Fruit fly (Drosophila melanogaster) whole organism, embryonic: ENCODE data around the gene CG15543.

ENCODE experiments used
- Abd-B ChIP-seq: fragments of 200-800 bp; sonication (Bioruptor generic); optimal IDR thresholded peaks from 2 replicates; lab custom pipeline; 2018; ENCODE audit warnings: missing biosample characterization, mild to moderate bottlenecking, missing genetic modification characterization, moderate library complexity
- CG10209 ChIP-seq: fragments of 200-800 bp; sonication (Bioruptor generic); optimal IDR thresholded peaks from 3 replicates; lab custom pipeline; 2017; ENCODE audit warnings: missing biosample characterization, mild to moderate bottlenecking, missing genetic modification characterization, missing genetic modification reagents
- CG10565 ChIP-seq: fragments of 200-800 bp; sonication (Bioruptor generic); optimal IDR thresholded peaks from 3 replicates; lab custom pipeline; 2016; ENCODE audit warnings: missing biosample characterization, mild to moderate bottlenecking, missing genetic modification characterization
- CG12071 ChIP-seq: fragments of 200-800 bp; sonication (Bioruptor generic); optimal IDR thresholded peaks from 3 replicates; lab custom pipeline; 2018; ENCODE audit warnings: missing biosample characterization, mild to moderate bottlenecking, missing genetic modification characterization
- CG14050 ChIP-seq: fragments of 200-800 bp; sonication (Bioruptor generic); IDR thresholded peaks from 3 replicates; pipeline ENCODE4 v1.3.6; 2022; ENCODE audit warnings: missing biosample characterization, missing genetic modification characterization
- CG15073 ChIP-seq: fragments of 200-800 bp; sonication (Bioruptor generic); optimal IDR thresholded peaks from 2 replicates; lab custom pipeline; 2016; ENCODE audit warnings: missing biosample characterization, missing genetic modification characterization
- CG16863 ChIP-seq: fragments of 200-800 bp; sonication (Bioruptor generic); optimal IDR thresholded peaks from 3 replicates; lab custom pipeline; 2016; ENCODE audit warnings: missing biosample characterization, missing genetic modification characterization
- CG2116 ChIP-seq: fragments of 200-800 bp; sonication (Bioruptor generic); optimal IDR thresholded peaks from 3 replicates; lab custom pipeline; 2018; ENCODE audit warnings: missing biosample characterization, mild to moderate bottlenecking, missing genetic modification characterization
- CG2202 ChIP-seq: fragments of 200-800 bp; sonication (Bioruptor generic); optimal IDR thresholded peaks from 2 replicates; lab custom pipeline; 2018; ENCODE audit warnings: missing biosample characterization, mild to moderate bottlenecking, missing genetic modification characterization
- CG31224 ChIP-seq: fragments of 200-800 bp; sonication (Bioruptor generic); IDR thresholded peaks from 2 replicates; pipeline ENCODE4 v1.3.6; 2022; ENCODE audit warnings: missing biosample characterization, missing genetic modification characterization
- CG31365 ChIP-seq: fragments of 200-800 bp; sonication (Bioruptor generic); optimal IDR thresholded peaks from 2 replicates; lab custom pipeline; 2018; ENCODE audit warnings: missing biosample characterization, mild to moderate bottlenecking, missing genetic modification characterization
- CG3838 ChIP-seq: fragments of 200-800 bp; sonication (Bioruptor generic); optimal IDR thresholded peaks from 3 replicates; lab custom pipeline; 2016; ENCODE audit warnings: missing biosample characterization, missing genetic modification characterization
- CG4730 ChIP-seq: fragments of 200-800 bp; sonication (Bioruptor generic); IDR thresholded peaks from 2 replicates; pipeline ENCODE4 v1.3.6; 2022; ENCODE audit warnings: missing biosample characterization, missing genetic modification characterization
- CG6272 ChIP-seq: fragments of 200-800 bp; sonication (Bioruptor generic); IDR thresholded peaks from 2 replicates; pipeline ENCODE4 v1.3.6; 2022; ENCODE audit warnings: missing biosample characterization, missing genetic modification characterization
- CG9609 ChIP-seq: fragments of 200-800 bp; sonication (Bioruptor generic); optimal IDR thresholded peaks from 3 replicates; lab custom pipeline; 2016; ENCODE audit warnings: missing biosample characterization, missing genetic modification characterization
- Dbx ChIP-seq: fragments of 200-800 bp; sonication (Bioruptor generic); IDR thresholded peaks from 3 replicates; pipeline ENCODE4 v1.3.6; 2022; ENCODE audit warnings: missing biosample characterization, missing genetic modification characterization
- Deaf1 ChIP-seq: fragments of 200-800 bp; optimal IDR thresholded peaks from 3 replicates; lab custom pipeline; 2019; ENCODE audit warnings: missing biosample characterization, mild to moderate bottlenecking, missing genetic modification characterization, moderate library complexity
- Fer2 ChIP-seq: fragments of 200-800 bp; sonication (Bioruptor generic); optimal IDR thresholded peaks from 2 replicates; lab custom pipeline; 2018; ENCODE audit warnings: missing biosample characterization, mild to moderate bottlenecking, missing genetic modification characterization, moderate library complexity
- H2.0 ChIP-seq: fragments of 200-800 bp; sonication (Bioruptor generic); IDR thresholded peaks from 2 replicates; pipeline ENCODE4 v1.3.6; 2022; ENCODE audit warnings: missing biosample characterization, missing genetic modification characterization
- HLH54F ChIP-seq: fragments of 200-800 bp; sonication (Bioruptor generic); optimal IDR thresholded peaks from 3 replicates; lab custom pipeline; 2016; ENCODE audit warnings: missing biosample characterization, missing genetic modification characterization
- Med ChIP-seq: fragments of 200-800 bp; sonication (Bioruptor generic); peaks from one replicate; lab custom pipeline; 2016; ENCODE audit warnings: missing biosample characterization, missing genetic modification characterization, mild to moderate bottlenecking, inconsistent platforms, moderate library complexity
- Rfx ChIP-seq: fragments of 200-800 bp; sonication (Bioruptor generic); IDR thresholded peaks from 2 replicates; pipeline ENCODE4 v1.3.6; 2022; ENCODE audit warnings: missing biosample characterization, missing genetic modification characterization
- Sin3A ChIP-seq: fragments of >200 bp; optimal IDR thresholded peaks from 2 replicates; lab custom pipeline; 2018
- Stat92E ChIP-seq, 3 experiments: fragments of >200 bp in 2 of 3; fragments of 200-800 bp in 1 of 3; sonication (Bioruptor generic) in 1 of 3; optimal IDR thresholded peaks; 2 replicates each; lab custom pipeline; 2017 to 2019; ENCODE audit warnings: missing biosample characterization in 3 of 3, missing genetic modification characterization in 3 of 3, mild to moderate bottlenecking in 1 of 3, moderate library complexity in 1 of 3
- ab ChIP-seq: fragments of 200-800 bp; sonication (Bioruptor generic); optimal IDR thresholded peaks from 2 replicates; lab custom pipeline; 2016; ENCODE audit warnings: missing biosample characterization, missing genetic modification characterization
- cato ChIP-seq: fragments of 200-800 bp; sonication (Bioruptor generic); optimal IDR thresholded peaks from 2 replicates; lab custom pipeline; 2016; ENCODE audit warnings: missing biosample characterization, missing genetic modification characterization, borderline replicate concordance
- chn ChIP-seq: fragments of 200-800 bp; sonication (Bioruptor generic); optimal IDR thresholded peaks from 2 replicates; lab custom pipeline; 2016; ENCODE audit warnings: missing biosample characterization, missing genetic modification characterization
- crc ChIP-seq: fragments of 200-800 bp; sonication (Bioruptor generic); optimal IDR thresholded peaks from 2 replicates; lab custom pipeline; 2016; ENCODE audit warnings: missing biosample characterization, missing genetic modification characterization
- crp ChIP-seq, 2 experiments: fragments of 200-800 bp; sonication (Bioruptor generic); optimal IDR thresholded peaks; 2 replicates in 1 of 2; 3 replicates in 1 of 2; lab custom pipeline; 2017; ENCODE audit warnings: missing biosample characterization in 2 of 2, missing genetic modification characterization in 2 of 2, mild to moderate bottlenecking in 1 of 2, moderate library complexity in 1 of 2
- dmrt11E ChIP-seq: fragments of 200-800 bp; sonication (Bioruptor generic); optimal IDR thresholded peaks from 3 replicates; lab custom pipeline; 2018; ENCODE audit warnings: missing biosample characterization, mild to moderate bottlenecking, missing genetic modification characterization, moderate library complexity
- esg ChIP-seq: fragments of 200-800 bp; sonication (Bioruptor generic); conservative IDR thresholded peaks from 2 replicates; pipeline ENCODE4 v1.3.6; 2022; ENCODE audit warnings: missing biosample characterization, missing genetic modification characterization
- eve ChIP-seq, 2 experiments: fragments of >200 bp; optimal IDR thresholded peaks; 2 replicates each; lab custom pipeline; 2017; ENCODE audit warnings: missing biosample characterization in 2 of 2, missing genetic modification characterization in 2 of 2
- ewg ChIP-seq: fragments of 200-800 bp; sonication (Bioruptor generic); optimal IDR thresholded peaks from 3 replicates; lab custom pipeline; 2017; ENCODE audit warnings: mild to moderate bottlenecking, missing biosample characterization, missing genetic modification reagents, missing genetic modification characterization
- grau ChIP-seq: fragments of 200-800 bp; optimal IDR thresholded peaks from 3 replicates; lab custom pipeline; 2019; ENCODE audit warnings: missing biosample characterization, mild to moderate bottlenecking, missing genetic modification characterization, moderate library complexity
- gt ChIP-seq: fragments of 200-800 bp; sonication (Bioruptor generic); IDR thresholded peaks from 2 replicates; pipeline ENCODE4 v1.3.6; 2022; ENCODE audit warnings: missing biosample characterization, missing genetic modification characterization
- hb ChIP-seq: fragments of 200-800 bp; sonication (Bioruptor generic); IDR thresholded peaks from 3 replicates; pipeline ENCODE4 v1.3.6; 2022; ENCODE audit warnings: missing biosample characterization, missing genetic modification characterization; ENCODE audit not compliant: partially characterized antibody
- jigr1 ChIP-seq: fragments of 200-800 bp; sonication (Bioruptor generic); IDR thresholded peaks from 3 replicates; pipeline ENCODE4 v1.3.6; 2022; ENCODE audit warnings: missing biosample characterization, missing genetic modification characterization
- ken ChIP-seq: fragments of 200-800 bp; sonication (Bioruptor generic); IDR thresholded peaks from 3 replicates; pipeline ENCODE4 v1.3.6; 2022; ENCODE audit warnings: missing biosample characterization, missing genetic modification characterization
- lmd ChIP-seq: fragments of 200-800 bp; sonication (Bioruptor generic); IDR thresholded peaks from 2 replicates; pipeline ENCODE4 v1.3.6; 2022; ENCODE audit warnings: missing biosample characterization, missing genetic modification characterization
- luna ChIP-seq: fragments of 200-800 bp; sonication (Bioruptor generic); optimal IDR thresholded peaks from 2 replicates; lab custom pipeline; 2016; ENCODE audit warnings: missing biosample characterization, missing genetic modification characterization
- phol ChIP-seq: fragments of 200-800 bp; sonication (Bioruptor generic); optimal IDR thresholded peaks from 3 replicates; lab custom pipeline; 2018; ENCODE audit warnings: missing biosample characterization, mild to moderate bottlenecking, missing genetic modification characterization, moderate library complexity
- pum ChIP-seq: fragments of 200-800 bp; sonication (Bioruptor generic); optimal IDR thresholded peaks from 2 replicates; lab custom pipeline; 2016; ENCODE audit warnings: missing biosample characterization, missing genetic modification characterization
- salm ChIP-seq: fragments of 200-800 bp; sonication (Bioruptor generic); optimal IDR thresholded peaks from 2 replicates; lab custom pipeline; 2018; ENCODE audit warnings: missing biosample characterization, mild to moderate bottlenecking, missing genetic modification characterization
- sima ChIP-seq: fragments of 200-800 bp; sonication (Bioruptor generic); optimal IDR thresholded peaks from 2 replicates; lab custom pipeline; 2016; ENCODE audit warnings: missing biosample characterization, missing genetic modification characterization
- so ChIP-seq: fragments of 200-800 bp; sonication (Bioruptor generic); IDR thresholded peaks from 3 replicates; pipeline ENCODE4 v1.3.6; 2022; ENCODE audit warnings: missing biosample characterization, missing genetic modification characterization
- sob ChIP-seq: fragments of 200-800 bp; sonication (Bioruptor generic); IDR thresholded peaks from 2 replicates; pipeline ENCODE4 v1.3.6; 2022; ENCODE audit warnings: missing biosample characterization, missing genetic modification characterization
- sug ChIP-seq: fragments of 200-800 bp; optimal IDR thresholded peaks from 2 replicates; lab custom pipeline; 2019; ENCODE audit warnings: missing biosample characterization, mild to moderate bottlenecking, missing genetic modification characterization, moderate library complexity
- ttk ChIP-seq: fragments of 200-800 bp; sonication (Bioruptor generic); IDR thresholded peaks from 2 replicates; pipeline ENCODE4 v2.1.2; 2022; ENCODE audit warnings: missing biosample characterization, missing genetic modification characterization
- tx ChIP-seq: fragments of 200-800 bp; sonication (Bioruptor generic); optimal IDR thresholded peaks from 2 replicates; lab custom pipeline; 2016; ENCODE audit warnings: missing biosample characterization, missing genetic modification characterization
- unc-4 ChIP-seq: fragments of 200-800 bp; sonication (Bioruptor generic); IDR thresholded peaks from 2 replicates; pipeline ENCODE4 v1.3.6; 2022; ENCODE audit warnings: missing biosample characterization, missing genetic modification characterization; ENCODE audit not compliant: partially characterized antibody
- vfl ChIP-seq: fragments of 200-800 bp; sonication (Bioruptor generic); optimal IDR thresholded peaks from 2 replicates; lab custom pipeline; 2016; ENCODE audit warnings: missing biosample characterization, missing genetic modification characterization
- wor ChIP-seq: fragments of 200-800 bp; sonication (Bioruptor generic); IDR thresholded peaks from 2 replicates; pipeline ENCODE4 v1.3.6; 2022; ENCODE audit warnings: missing biosample characterization, missing genetic modification characterization
- zen ChIP-seq: fragments of 200-800 bp; sonication (Bioruptor generic); optimal IDR thresholded peaks from 3 replicates; lab custom pipeline; 2018; ENCODE audit warnings: missing biosample characterization, mild to moderate bottlenecking, missing genetic modification characterization, moderate library complexity

The CG15543 gene

dm6 chr3R:30733081-30733480 lies 9.6 kb upstream of the CG15543 start (continued):
- TF ChIP-seq Med: peak; percentile 14
- no peak for TF ChIP-seq sob (GFP tag; lab: Robert Waterston, UW)
- peak; percentile 35 for TF ChIP-seq grau (tag; lab: Kevin White, UChicago)
- TF ChIP-seq jigr1 (GFP tag; lab: Robert Waterston, UW): no peak
- no peak for TF ChIP-seq Stat92E (GFP tag; optimal IDR thresholded peaks at IDR 0.05; lab: Kevin White, UChicago)
- no peak for TF ChIP-seq ab (GFP tag; lab: Kevin White, UChicago)
- no peak for TF ChIP-seq H2.0 (GFP tag; lab: Robert Waterston, UW)
- TF ChIP-seq sug (tag; lab: Kevin White, UChicago): no peak
- TF ChIP-seq sima (GFP tag; lab: Kevin White, UChicago): no peak
- TF ChIP-seq salm (tag; lab: Kevin White, UChicago): no peak
- TF ChIP-seq CG15073 (GFP tag; lab: Kevin White, UChicago): no peak
- TF ChIP-seq chn (GFP tag; lab: Kevin White, UChicago): no peak
- TF ChIP-seq CG12071 (GFP tag; lab: Kevin White, UChicago): no peak
- TF ChIP-seq CG9609 (GFP tag; lab: Kevin White, UChicago): no peak
- no peak for TF ChIP-seq Fer2 (tag; lab: Kevin White, UChicago)
- TF ChIP-seq esg (GFP tag; lab: Robert Waterston, UW): no peak
- peak; percentile 49 for TF ChIP-seq phol
- no peak for TF ChIP-seq ttk (GFP tag; lab: Robert Waterston, UW)
- TF ChIP-seq CG31224 (GFP tag; lab: Robert Waterston, UW): no peak
- no peak for TF ChIP-seq unc-4 (GFP tag; lab: Robert Waterston, UW)
- TF ChIP-seq CG10209: no peak
- no peak for TF ChIP-seq hb (GFP tag; lab: Robert Waterston, UW)
- no peak for TF ChIP-seq Deaf1 (tag; lab: Kevin White, UChicago)
- TF ChIP-seq CG14050: no peak
- TF ChIP-seq ken: no peak
- TF ChIP-seq luna (GFP tag; lab: Kevin White, UChicago): no peak
- no peak for TF ChIP-seq Dbx
- no peak for TF ChIP-seq zen (tag; lab: Kevin White, UChicago)
- TF ChIP-seq gt: no peak
- TF ChIP-seq CG10565 (GFP tag; lab: Kevin White, UChicago): no peak
- TF ChIP-seq pum (GFP tag; lab: Kevin White, UChicago): no peak
- TF ChIP-seq dmrt11E (tag; lab: Kevin White, UChicago): peak; percentile 72
- TF ChIP-seq tx: no peak
- no peak for TF ChIP-seq Abd-B (GFP tag; lab: Kevin White, UChicago)
- no peak for TF ChIP-seq CG16863 (GFP tag; lab: Kevin White, UChicago)
- TF ChIP-seq CG3838 (GFP tag; lab: Kevin White, UChicago): no peak
- no peak for TF ChIP-seq CG6272 (GFP tag; lab: Robert Waterston, UW)
- TF ChIP-seq crc (GFP tag; lab: Kevin White, UChicago): no peak
- TF ChIP-seq CG2202 (tag; lab: Kevin White, UChicago): peak; percentile 22
- TF ChIP-seq CG4730 (GFP tag; lab: Robert Waterston, UW): no peak
- TF ChIP-seq HLH54F (GFP tag; lab: Kevin White, UChicago): no peak
- no peak for TF ChIP-seq vfl (GFP tag; lab: Kevin White, UChicago)
- TF ChIP-seq Rfx (GFP tag; lab: Robert Waterston, UW): no peak
- no peak for TF ChIP-seq CG31365 (tag; lab: Kevin White, UChicago)
- no peak for TF ChIP-seq cato
- no peak for TF ChIP-seq ewg
- TF ChIP-seq crp (GFP tag; optimal IDR thresholded peaks at IDR 0.05; lab: Kevin White, UChicago): no peak
- TF ChIP-seq CG2116 (GFP tag; lab: Kevin White, UChicago): no peak
- TF ChIP-seq eve (GFP tag; optimal IDR thresholded peaks at IDR 0.05; lab: Kevin White, UChicago): no peak
- TF ChIP-seq lmd (GFP tag; lab: Robert Waterston, UW): no peak
- TF ChIP-seq so: no peak
- no peak for TF ChIP-seq wor (GFP tag; lab: Robert Waterston, UW)
- TF ChIP-seq Sin3A (lab: Kevin White, UChicago): no peak
